Fruit fly (Drosophila melanogaster) Kc167 (cell line): ENCODE data around the gene SelT.

Experiments
- Sin3A ChIP-seq: fragments of >200 bp; optimal IDR thresholded peaks from 2 replicates; lab custom pipeline; 2018; ENCODE audit warnings: missing external identifiers
- h ChIP-seq: fragments of >200 bp; optimal IDR thresholded peaks from 3 replicates; lab custom pipeline; 2018; ENCODE audit warnings: missing external identifiers
- psq ChIP-seq: fragments of >200 bp; optimal IDR thresholded peaks from 2 replicates; lab custom pipeline; 2017; ENCODE audit warnings: missing external identifiers

DNA sequence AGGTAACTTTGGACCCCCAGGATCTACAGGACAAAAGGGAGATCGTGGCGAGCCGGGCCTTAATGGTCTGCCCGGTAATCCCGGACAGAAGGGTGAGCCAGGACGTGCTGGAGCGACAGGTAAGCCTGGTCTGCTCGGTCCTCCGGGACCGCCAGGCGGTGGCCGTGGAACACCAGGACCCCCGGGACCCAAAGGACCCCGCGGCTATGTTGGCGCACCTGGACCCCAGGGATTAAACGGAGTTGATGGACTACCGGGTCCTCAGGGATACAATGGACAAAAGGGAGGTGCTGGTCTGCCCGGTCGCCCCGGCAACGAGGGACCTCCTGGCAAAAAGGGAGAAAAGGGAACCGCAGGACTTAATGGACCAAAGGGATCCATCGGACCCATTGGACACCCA, 21.2 kb downstream of the SelT start:
- TF ChIP-seq Sin3A (no peak), psq (lab: Kevin White, UChicago) (no peak), h (lab: Kevin White, UChicago) (no peak)
